Worm (Caenorhabditis elegans) whole organism, L1 larva: ENCODE results near the gene srv-27.

Experiments used
- elt-2 ChIP-seq: sonication (generic microtip); optimal IDR thresholded peaks from 2 replicates; lab custom pipeline; 2016; ENCODE audit warnings: missing genetic modification characterization, mild to moderate bottlenecking, inconsistent platforms, missing compliant biosample characterization, missing genetic modification reagents
- elt-3 ChIP-seq, 6 experiments: fragments of 150-350 bp in 1 of 6; sonication (generic microtip); optimal IDR thresholded peaks; 2 replicates each; lab custom pipeline; 2017 to 2018; ENCODE audit warnings: missing biosample characterization in 6 of 6, missing genetic modification characterization in 6 of 6, inconsistent platforms in 1 of 6
- fkh-10 ChIP-seq: sonication (generic microtip); optimal IDR thresholded peaks from 2 replicates; lab custom pipeline; 2017; ENCODE audit warnings: missing biosample characterization, missing genetic modification reagents, missing genetic modification characterization
- nhr-12 ChIP-seq: sonication (generic microtip); optimal IDR thresholded peaks from 2 replicates; lab custom pipeline; 2017; ENCODE audit warnings: missing biosample characterization, missing genetic modification characterization
- nhr-237 ChIP-seq: fragments of 150-350 bp; optimal IDR thresholded peaks from 2 replicates; lab custom pipeline; 2014; ENCODE audit warnings: missing biosample characterization, missing genetic modification characterization
- nhr-77 ChIP-seq: fragments of 150-350 bp; optimal IDR thresholded peaks from 2 replicates; lab custom pipeline; 2014; ENCODE audit warnings: missing biosample characterization, missing genetic modification characterization
- nhr-90 ChIP-seq: sonication (generic microtip); optimal IDR thresholded peaks from 2 replicates; lab custom pipeline; 2016; ENCODE audit warnings: mild to moderate bottlenecking, missing genetic modification characterization, missing compliant biosample characterization; ENCODE audit not compliant: poor library complexity
- sptf-1 ChIP-seq: fragments of 150-350 bp; optimal IDR thresholded peaks from 2 replicates; lab custom pipeline; 2014; ENCODE audit warnings: missing biosample characterization, missing genetic modification characterization
- unc-86 ChIP-seq: sonication (generic microtip); optimal IDR thresholded peaks from 2 replicates; lab custom pipeline; 2016; ENCODE audit warnings: missing genetic modification characterization, missing compliant biosample characterization
- ztf-11 ChIP-seq, 2 experiments: sonication (generic microtip); optimal IDR thresholded peaks; 2 replicates each; lab custom pipeline; 2016 to 2017; ENCODE audit warnings: missing genetic modification characterization in 2 of 2, missing biosample characterization in 1 of 2, missing compliant biosample characterization in 1 of 2
- ztf-4 ChIP-seq: fragments of 150-350 bp; optimal IDR thresholded peaks from 2 replicates; lab custom pipeline; 2014; ENCODE audit warnings: missing biosample characterization, missing genetic modification characterization

ce11 chrIV:6282143-6282542, 16.0 kb downstream of the srv-27 start, which contains the start of gene srv-32:
- TF ChIP-seq nhr-90 (tag; lab: Kevin White, UChicago), result no peak
- TF ChIP-seq nhr-77, result no peak
- TF ChIP-seq elt-2 (tag; lab: Kevin White, UChicago), result no peak
- TF ChIP-seq fkh-10 (GFP tag; lab: Kevin White, UChicago), result no peak
- no peak for TF ChIP-seq ztf-11 (tag; optimal IDR thresholded peaks at IDR 0.05; lab: Kevin White, UChicago)
- TF ChIP-seq unc-86 (tag; lab: Kevin White, UChicago), result no peak
- TF ChIP-seq nhr-12 (tag; lab: Kevin White, UChicago), result no peak
- no peak for TF ChIP-seq nhr-237 (tag; lab: Kevin White, UChicago)
- no peak for TF ChIP-seq ztf-4 (tag; lab: Kevin White, UChicago)
- no peak for TF ChIP-seq sptf-1 (tag; lab: Kevin White, UChicago)
- no peak for TF ChIP-seq elt-3 (tag; optimal IDR thresholded peaks at IDR 0.05; lab: Kevin White, UChicago)
